Fruit fly (Drosophila melanogaster) whole organism, embryonic: ENCODE measurements around the gene Polr1C.

Experiments
- Atf6 ChIP-seq: fragments of 200-800 bp; sonication (Bioruptor generic); IDR thresholded peaks from 2 replicates; pipeline ENCODE4 v1.3.6; 2022; ENCODE audit warnings: missing biosample characterization, missing genetic modification characterization
- BtbVII ChIP-seq: fragments of 200-800 bp; sonication (Bioruptor generic); optimal IDR thresholded peaks from 3 replicates; lab custom pipeline; 2017; ENCODE audit warnings: missing biosample characterization, mild to moderate bottlenecking, missing genetic modification characterization
- CG10147 ChIP-seq: fragments of 200-800 bp; sonication (Bioruptor generic); optimal IDR thresholded peaks from 2 replicates; lab custom pipeline; 2019; ENCODE audit warnings: missing biosample characterization, mild to moderate bottlenecking, missing genetic modification characterization, moderate library complexity
- CG10366 ChIP-seq: fragments of 200-800 bp; sonication (Bioruptor generic); IDR thresholded peaks from 2 replicates; pipeline ENCODE4 v1.3.6; 2022; ENCODE audit warnings: missing biosample characterization, missing genetic modification characterization
- CG11247 ChIP-seq: fragments of 200-800 bp; sonication (Bioruptor generic); IDR thresholded peaks from 2 replicates; pipeline ENCODE4 v1.3.6; 2022; ENCODE audit warnings: missing biosample characterization, missing genetic modification characterization
- CG11398 ChIP-seq: fragments of 200-800 bp; sonication (Bioruptor generic); optimal IDR thresholded peaks from 2 replicates; lab custom pipeline; 2016; ENCODE audit warnings: missing biosample characterization, missing genetic modification characterization
- CG12769 ChIP-seq: fragments of 200-800 bp; sonication (Bioruptor generic); optimal IDR thresholded peaks from 2 replicates; lab custom pipeline; 2019; ENCODE audit warnings: missing biosample characterization, mild to moderate bottlenecking, missing genetic modification characterization, moderate library complexity
- CG13296 ChIP-seq: fragments of 200-800 bp; sonication (Bioruptor generic); optimal IDR thresholded peaks from 3 replicates; lab custom pipeline; 2018; ENCODE audit warnings: missing biosample characterization, mild to moderate bottlenecking, missing genetic modification characterization
- CG14050 ChIP-seq: fragments of 200-800 bp; sonication (Bioruptor generic); IDR thresholded peaks from 3 replicates; pipeline ENCODE4 v1.3.6; 2022; ENCODE audit warnings: missing biosample characterization, missing genetic modification characterization
- CG14965 ChIP-seq: fragments of 200-800 bp; sonication (Bioruptor generic); optimal IDR thresholded peaks from 2 replicates; lab custom pipeline; 2016; ENCODE audit warnings: missing biosample characterization, missing genetic modification characterization, borderline replicate concordance
- CG3065 ChIP-seq: fragments of 200-800 bp; sonication (Bioruptor generic); optimal IDR thresholded peaks from 2 replicates; lab custom pipeline; 2016; ENCODE audit warnings: missing biosample characterization, missing genetic modification characterization
- CG32532 ChIP-seq: fragments of 200-800 bp; sonication (Bioruptor generic); IDR thresholded peaks from 2 replicates; pipeline ENCODE4 v1.3.6; 2022; ENCODE audit warnings: missing biosample characterization, missing genetic modification characterization
- CG33213 ChIP-seq: fragments of 200-800 bp; sonication (Bioruptor generic); optimal IDR thresholded peaks from 3 replicates; lab custom pipeline; 2016; ENCODE audit warnings: missing biosample characterization, missing genetic modification characterization
- CG43689 ChIP-seq: fragments of 200-800 bp; sonication (Bioruptor generic); IDR thresholded peaks from 2 replicates; pipeline ENCODE4 v1.3.6; 2022; ENCODE audit warnings: missing biosample characterization, missing genetic modification characterization
- CG6175 ChIP-seq: fragments of 200-800 bp; sonication (Bioruptor generic); IDR thresholded peaks from 3 replicates; pipeline ENCODE4 v1.3.6; 2022; ENCODE audit warnings: missing biosample characterization, missing genetic modification characterization
- CG6813 ChIP-seq: fragments of 200-800 bp; sonication (Bioruptor generic); optimal IDR thresholded peaks from 2 replicates; lab custom pipeline; 2017; ENCODE audit warnings: missing biosample characterization, missing genetic modification characterization, mild to moderate bottlenecking, moderate library complexity, missing genetic modification reagents
- CG7928 ChIP-seq: fragments of 200-800 bp; sonication (Bioruptor generic); optimal IDR thresholded peaks from 2 replicates; lab custom pipeline; 2017; ENCODE audit warnings: missing biosample characterization, mild to moderate bottlenecking, missing genetic modification characterization
- CG8089 ChIP-seq: fragments of 200-800 bp; sonication (Bioruptor generic); optimal IDR thresholded peaks from 3 replicates; lab custom pipeline; 2016; ENCODE audit warnings: missing biosample characterization, missing genetic modification characterization
- CG9876 ChIP-seq: fragments of 200-800 bp; sonication (Bioruptor generic); optimal IDR thresholded peaks from 2 replicates; lab custom pipeline; 2016; ENCODE audit warnings: missing biosample characterization, missing genetic modification characterization
- Dip2 ChIP-seq: fragments of 200-800 bp; sonication (Bioruptor generic); IDR thresholded peaks from 2 replicates; pipeline ENCODE4 v1.3.6; 2022; ENCODE audit warnings: missing biosample characterization, missing genetic modification characterization
- Dll ChIP-seq: fragments of 200-800 bp; sonication (Bioruptor generic); IDR thresholded peaks from 4 replicates; pipeline ENCODE4 v1.3.6; 2022; ENCODE audit warnings: missing biosample characterization, missing genetic modification characterization; ENCODE audit not compliant: partially characterized antibody
- Ets65A ChIP-seq: fragments of 200-800 bp; sonication (Bioruptor generic); peaks from one replicate; lab custom pipeline; 2016; ENCODE audit warnings: missing biosample characterization, missing genetic modification characterization
- HLH3B ChIP-seq: fragments of 200-800 bp; sonication (Bioruptor generic); IDR thresholded peaks from 2 replicates; pipeline ENCODE4 v1.3.6; 2022; ENCODE audit warnings: missing biosample characterization, missing genetic modification characterization
- Hey ChIP-seq: fragments of 200-800 bp; sonication (Bioruptor generic); optimal IDR thresholded peaks from 3 replicates; lab custom pipeline; 2018; ENCODE audit warnings: missing biosample characterization, mild to moderate bottlenecking, missing genetic modification characterization
- Hmr ChIP-seq: fragments of 200-800 bp; sonication (Bioruptor generic); optimal IDR thresholded peaks from 3 replicates; lab custom pipeline; 2017; ENCODE audit warnings: mild to moderate bottlenecking, missing biosample characterization, missing genetic modification reagents, missing genetic modification characterization
- MESR4 ChIP-seq: fragments of 200-800 bp; sonication (Bioruptor generic); optimal IDR thresholded peaks from 2 replicates; lab custom pipeline; 2018; ENCODE audit warnings: missing biosample characterization, mild to moderate bottlenecking, missing genetic modification characterization, moderate library complexity
- Oaz ChIP-seq: fragments of 200-800 bp; sonication (Bioruptor generic); IDR thresholded peaks from 2 replicates; pipeline ENCODE4 v1.3.6; 2022; ENCODE audit warnings: missing biosample characterization, missing genetic modification characterization
- Pdp1 ChIP-seq, 2 experiments: fragments of 200-800 bp; sonication (Bioruptor generic); optimal IDR thresholded peaks; 3 replicates each; lab custom pipeline; 2016; ENCODE audit warnings: missing biosample characterization in 2 of 2, missing genetic modification characterization in 2 of 2, mild to moderate bottlenecking in 1 of 2, moderate library complexity in 1 of 2
- Ptx1 ChIP-seq: fragments of 200-800 bp; sonication (Bioruptor generic); IDR thresholded peaks from 2 replicates; pipeline ENCODE4 v1.3.6; 2022; ENCODE audit warnings: missing biosample characterization, missing genetic modification characterization
- Ravus ChIP-seq: fragments of 200-800 bp; sonication (Bioruptor generic); IDR thresholded peaks from 2 replicates; pipeline ENCODE4 v1.3.6; 2022; ENCODE audit warnings: missing biosample characterization, missing genetic modification characterization
- Scr ChIP-seq: fragments of 200-800 bp; sonication (Bioruptor generic); IDR thresholded peaks from 2 replicates; pipeline ENCODE4 v1.3.6; 2022; ENCODE audit warnings: missing biosample characterization, missing genetic modification characterization; ENCODE audit not compliant: partially characterized antibody
- bsh ChIP-seq, 2 experiments: fragments of 200-800 bp; sonication (Bioruptor generic); optimal IDR thresholded peaks; 2 replicates each; lab custom pipeline; 2017 to 2018; ENCODE audit warnings: mild to moderate bottlenecking in 2 of 2, missing biosample characterization in 2 of 2, missing genetic modification characterization in 2 of 2, moderate library complexity in 1 of 2
- da ChIP-seq: fragments of 200-800 bp; sonication (Bioruptor generic); optimal IDR thresholded peaks from 2 replicates; lab custom pipeline; 2016; ENCODE audit warnings: missing biosample characterization, missing genetic modification characterization
- danr ChIP-seq: fragments of 200-800 bp; sonication (Bioruptor generic); IDR thresholded peaks from 2 replicates; pipeline ENCODE4 v1.3.6; 2022; ENCODE audit warnings: missing biosample characterization, missing genetic modification characterization
- dysf ChIP-seq: fragments of 200-800 bp; sonication (Bioruptor generic); IDR thresholded peaks from 3 replicates; pipeline ENCODE4 v1.3.6; 2022; ENCODE audit warnings: missing biosample characterization, missing genetic modification characterization
- grn ChIP-seq: fragments of 200-800 bp; sonication (Bioruptor generic); optimal IDR thresholded peaks from 3 replicates; lab custom pipeline; 2017; ENCODE audit warnings: missing biosample characterization, missing genetic modification characterization
- jigr1 ChIP-seq: fragments of 200-800 bp; sonication (Bioruptor generic); IDR thresholded peaks from 3 replicates; pipeline ENCODE4 v1.3.6; 2022; ENCODE audit warnings: missing biosample characterization, missing genetic modification characterization
- jing ChIP-seq: fragments of 200-800 bp; sonication (Bioruptor generic); optimal IDR thresholded peaks from 2 replicates; lab custom pipeline; 2018; ENCODE audit warnings: missing biosample characterization, mild to moderate bottlenecking, missing genetic modification characterization
- kah ChIP-seq: fragments of 200-800 bp; sonication (Bioruptor generic); optimal IDR thresholded peaks from 2 replicates; lab custom pipeline; 2018; ENCODE audit warnings: missing biosample characterization, mild to moderate bottlenecking, missing genetic modification characterization
- lilli ChIP-seq: fragments of 200-800 bp; sonication (Bioruptor generic); optimal IDR thresholded peaks from 3 replicates; lab custom pipeline; 2016; ENCODE audit warnings: missing biosample characterization, missing genetic modification characterization
- mirr ChIP-seq: fragments of 200-800 bp; sonication (Bioruptor generic); optimal IDR thresholded peaks from 3 replicates; lab custom pipeline; 2018; ENCODE audit warnings: missing biosample characterization, mild to moderate bottlenecking, missing genetic modification characterization
- nerfin-2 ChIP-seq: fragments of 200-800 bp; sonication (Bioruptor generic); IDR thresholded peaks from 2 replicates; pipeline ENCODE4 v1.3.6; 2022; ENCODE audit warnings: missing biosample characterization, missing genetic modification characterization; ENCODE audit not compliant: partially characterized antibody
- p53 ChIP-seq: fragments of 200-800 bp; sonication (Bioruptor generic); optimal IDR thresholded peaks from 2 replicates; lab custom pipeline; 2016; ENCODE audit warnings: missing biosample characterization, missing genetic modification characterization
- rib ChIP-seq: fragments of 200-800 bp; sonication (Bioruptor generic); IDR thresholded peaks from 2 replicates; pipeline ENCODE4 v1.3.6; 2022; ENCODE audit warnings: missing biosample characterization, missing genetic modification characterization
- row ChIP-seq: fragments of 200-800 bp; sonication (Bioruptor generic); IDR thresholded peaks from 3 replicates; pipeline ENCODE4 v1.3.6; 2022; ENCODE audit warnings: missing biosample characterization, missing genetic modification characterization
- salm ChIP-seq: fragments of 200-800 bp; sonication (Bioruptor generic); optimal IDR thresholded peaks from 2 replicates; lab custom pipeline; 2018; ENCODE audit warnings: missing biosample characterization, mild to moderate bottlenecking, missing genetic modification characterization
- schlank ChIP-seq: fragments of 200-800 bp; sonication (Bioruptor generic); optimal IDR thresholded peaks from 2 replicates; lab custom pipeline; 2018; ENCODE audit warnings: missing biosample characterization, mild to moderate bottlenecking, missing genetic modification characterization
- unpg ChIP-seq: fragments of 200-800 bp; sonication (Bioruptor generic); optimal IDR thresholded peaks from 3 replicates; lab custom pipeline; 2018; ENCODE audit warnings: missing biosample characterization, mild to moderate bottlenecking, missing genetic modification characterization, moderate library complexity
- zen2 ChIP-seq: fragments of 200-800 bp; sonication (Bioruptor generic); IDR thresholded peaks from 3 replicates; pipeline ENCODE4 v1.3.6; 2022; ENCODE audit warnings: missing biosample characterization, missing genetic modification characterization; ENCODE audit not compliant: partially characterized antibody

The Polr1C gene

DNA sequence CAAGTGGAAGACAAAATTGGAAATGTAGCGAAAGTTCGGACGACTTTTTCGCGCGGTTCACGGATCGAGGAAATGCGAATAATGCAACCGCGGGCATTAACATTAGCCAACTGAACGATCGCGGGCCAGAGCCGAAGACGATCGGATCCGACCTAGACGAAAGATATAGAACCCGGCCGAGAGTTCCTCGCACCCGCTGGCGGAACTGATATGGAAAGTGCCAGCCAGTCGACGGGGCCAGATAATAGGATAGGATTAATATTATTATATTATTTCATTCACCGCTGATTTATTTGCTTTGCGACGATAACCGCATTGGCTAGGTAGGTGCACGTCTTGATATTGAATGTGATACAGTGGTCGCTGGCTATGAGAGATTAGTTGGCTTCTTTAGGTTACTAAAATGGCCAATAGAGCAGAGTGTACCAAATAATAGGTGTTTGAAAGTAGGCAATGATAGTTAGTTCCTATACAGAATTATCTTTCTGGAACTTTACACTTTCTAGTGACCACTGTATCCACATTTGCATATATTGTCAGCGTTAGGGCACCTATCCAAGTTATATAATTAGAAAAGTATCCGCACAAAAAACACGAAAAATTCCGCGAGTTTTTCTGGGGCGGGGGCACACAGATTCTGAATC, 30.7 kb downstream of the Polr1C start (continued):
- TF ChIP-seq bsh (GFP tag; optimal IDR thresholded peaks at IDR 0.05; lab: Kevin White, UChicago) (peak; percentile 18 to 74), Ptx1 (GFP tag; lab: Robert Waterston, UW) (peak; percentile 76), BtbVII (peak; percentile 70), CG6175 (GFP tag; lab: Robert Waterston, UW) (0 out of 3 replicates have a peak, but pooled peaks have one; percentile 48), schlank (tag; lab: Kevin White, UChicago) (peak; percentile 52), CG7928 (GFP tag; lab: Kevin White, UChicago) (peak; percentile 23), HLH3B (GFP tag; lab: Robert Waterston, UW) (peak; percentile 56), CG12769 (tag; lab: Kevin White, UChicago) (peak; percentile 76), rib (GFP tag; lab: Robert Waterston, UW) (peak; percentile 56; the same call in 1 of the 2 replicates), CG11247 (GFP tag; lab: Robert Waterston, UW) (peak; percentile 76), kah (GFP tag; lab: Kevin White, UChicago) (peak; percentile 29), nerfin-2 (no peak), p53 (GFP tag; lab: Kevin White, UChicago) (no peak), lilli (GFP tag; lab: Kevin White, UChicago) (peak; percentile 67), CG11398 (no peak), CG3065 (no peak), Atf6 (GFP tag; lab: Robert Waterston, UW) (peak; percentile 70; the same call in 1 of the 2 replicates), Oaz (GFP tag; lab: Robert Waterston, UW) (no peak), jigr1 (GFP tag; lab: Robert Waterston, UW) (no peak), CG33213 (GFP tag; lab: Kevin White, UChicago) (peak; percentile 47), dysf (GFP tag; lab: Robert Waterston, UW) (peak; percentile 83), da (GFP tag; lab: Kevin White, UChicago) (no peak), Pdp1 (GFP tag; optimal IDR thresholded peaks at IDR 0.05; lab: Kevin White, UChicago) (peak; percentile 69 to 89), mirr (GFP tag; lab: Kevin White, UChicago) (peak; percentile 11), CG14050 (GFP tag; lab: Robert Waterston, UW) (0 out of 3 replicates have a peak, but pooled peaks have one; percentile 22), CG10147 (GFP tag; lab: Kevin White, UChicago) (peak; percentile 41), CG13296 (peak; percentile 36), Dip2 (no peak), grn (GFP tag; lab: Kevin White, UChicago) (peak; percentile 41), zen2 (GFP tag; lab: Robert Waterston, UW) (no peak), salm (tag; lab: Kevin White, UChicago) (peak; percentile 59), CG43689 (GFP tag; lab: Robert Waterston, UW) (peak; percentile 56; the same call in 1 of the 2 replicates), CG32532 (peak; percentile 84), Ravus (GFP tag; lab: Robert Waterston, UW) (no peak; the same call in 1 of the 2 replicates), jing (GFP tag; lab: Kevin White, UChicago) (peak; percentile 25), Hey (peak; percentile 4), unpg (GFP tag; lab: Kevin White, UChicago) (peak; percentile 73), Ets65A (GFP tag; lab: Kevin White, UChicago) (peak; percentile 93), Dll (GFP tag; lab: Robert Waterston, UW) (no peak), CG8089 (GFP tag; lab: Kevin White, UChicago) (no peak), Scr (GFP tag; lab: Robert Waterston, UW) (no peak), MESR4 (GFP tag; lab: Kevin White, UChicago) (no peak), CG6813 (GFP tag; lab: Kevin White, UChicago) (peak; percentile 53), row (peak; percentile 80), CG9876 (GFP tag; lab: Kevin White, UChicago) (peak; percentile 18), CG10366 (peak; percentile 69), danr (GFP tag; lab: Robert Waterston, UW) (0 out of 2 replicates have a peak, but pooled peaks have one; percentile 30), CG14965 (GFP tag; lab: Kevin White, UChicago) (no peak), Hmr (GFP tag; lab: Kevin White, UChicago) (peak; percentile 55)
